Worm (Caenorhabditis elegans): Measurements from ENCODE around the gene Y60A3A.25.
"Not testable (repeated sequence)": the region's sequence is repeated elsewhere in the genome, so short reads cannot be mapped to it uniquely, and the experiment has no call there.

Gene Y60A3A.25

ce11 chrV:19997481-19997880, 3.5 kb upstream of the Y60A3A.25 start:
- no peak for TF ChIP-seq W03F9.2 (tag; optimal IDR thresholded peaks at IDR 0.05)
- no peak for TF ChIP-seq him-1 (tag; optimal IDR thresholded peaks at IDR 0.05)
- TF ChIP-seq dao-5 (tag; optimal IDR thresholded peaks at IDR 0.05): no peak

DNA sequence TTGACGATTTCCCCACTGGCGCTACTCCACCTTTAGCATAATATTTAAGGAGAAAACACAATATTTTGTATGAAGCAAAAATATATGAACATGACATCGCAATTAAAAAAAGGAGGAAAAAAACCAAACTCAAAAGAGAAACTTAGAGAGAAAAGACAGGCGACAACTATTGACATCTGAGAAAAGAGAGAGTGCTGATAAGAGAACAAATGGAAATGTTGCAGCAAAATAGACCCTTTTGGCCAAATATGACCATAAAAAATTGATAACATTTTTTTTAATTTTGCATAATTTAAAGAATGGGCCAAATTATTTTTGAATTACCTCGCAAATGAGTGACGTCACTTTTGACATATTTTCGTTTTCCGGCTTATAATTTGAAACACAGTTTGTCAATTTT, 672 bp upstream of the Y60A3A.25 start:
- TF ChIP-seq W03F9.2 (tag; optimal IDR thresholded peaks at IDR 0.05): no peak
- TF ChIP-seq him-1 (tag; optimal IDR thresholded peaks at IDR 0.05): no peak
- TF ChIP-seq dao-5 (tag; optimal IDR thresholded peaks at IDR 0.05): no peak

ce11 chrV:19987684-19988083, 6.3 kb downstream of the Y60A3A.25 start, which contains the start of gene sri-67:
sri-67 (plus strand) TSS chrV:19987984.
- no peak for TF ChIP-seq dao-5 (tag; optimal IDR thresholded peaks at IDR 0.05)
- TF ChIP-seq him-1 (tag; optimal IDR thresholded peaks at IDR 0.05): no peak
- TF ChIP-seq W03F9.2 (tag; optimal IDR thresholded peaks at IDR 0.05): no peak

- TF ChIP-seq him-1 (tag; optimal IDR thresholded peaks at IDR 0.05): no peak
- TF ChIP-seq dao-5 (tag; optimal IDR thresholded peaks at IDR 0.05): no peak
- TF ChIP-seq W03F9.2 (tag; optimal IDR thresholded peaks at IDR 0.05): no peak
Observed at ce11 chrV:19986788-19987187, 7.2 kb downstream of the Y60A3A.25 start.

ce11 chrV:19986213-19986612, 7.8 kb downstream of the Y60A3A.25 start, which contains the start of gene clec-260:
clec-260 (minus strand) TSS chrV:19986313.
- TF ChIP-seq him-1 (tag; optimal IDR thresholded peaks at IDR 0.05) (no peak), dao-5 (tag; optimal IDR thresholded peaks at IDR 0.05) (no peak), W03F9.2 (tag; optimal IDR thresholded peaks at IDR 0.05) (no peak)

DNA sequence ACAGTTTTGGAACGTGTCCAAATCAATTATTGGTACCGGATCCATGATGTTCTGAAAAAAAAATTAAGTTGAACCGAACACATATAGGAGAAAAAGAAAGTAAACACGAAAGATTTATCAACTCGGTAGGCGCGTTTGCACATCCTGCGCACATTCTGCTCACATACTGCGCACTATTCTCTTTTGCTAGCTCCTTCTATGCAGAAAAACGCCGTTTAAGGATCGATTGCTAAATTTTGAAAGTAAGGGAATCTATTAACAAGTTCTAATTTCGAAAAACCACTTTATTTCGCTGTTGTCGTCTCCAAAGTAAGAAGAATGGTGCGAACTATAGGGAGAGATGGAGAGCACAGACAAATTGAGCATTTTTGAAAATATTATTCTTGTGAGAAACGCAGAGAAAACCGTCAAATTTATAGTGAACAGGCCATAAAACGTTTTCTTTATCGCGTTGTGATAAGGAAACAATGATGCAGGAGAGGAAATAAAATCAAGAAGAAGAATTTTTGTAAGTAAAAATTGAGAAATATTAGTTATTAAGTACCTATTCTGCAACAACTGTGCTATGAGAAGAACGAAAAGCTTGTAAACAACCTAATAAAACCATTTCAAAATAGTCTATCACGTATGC, 12.0 kb downstream of the Y60A3A.25 start, which contains the start of gene Y60A3A.24:
Gene Y60A3A.24, minus strand, starts transcription at position 51 of the 631 bp plus-strand sequence.
- TF ChIP-seq dao-5 (tag; optimal IDR thresholded peaks at IDR 0.05): no peak
- no peak for TF ChIP-seq him-1 (tag; optimal IDR thresholded peaks at IDR 0.05)
- no peak for TF ChIP-seq W03F9.2 (tag; optimal IDR thresholded peaks at IDR 0.05)

DNA sequence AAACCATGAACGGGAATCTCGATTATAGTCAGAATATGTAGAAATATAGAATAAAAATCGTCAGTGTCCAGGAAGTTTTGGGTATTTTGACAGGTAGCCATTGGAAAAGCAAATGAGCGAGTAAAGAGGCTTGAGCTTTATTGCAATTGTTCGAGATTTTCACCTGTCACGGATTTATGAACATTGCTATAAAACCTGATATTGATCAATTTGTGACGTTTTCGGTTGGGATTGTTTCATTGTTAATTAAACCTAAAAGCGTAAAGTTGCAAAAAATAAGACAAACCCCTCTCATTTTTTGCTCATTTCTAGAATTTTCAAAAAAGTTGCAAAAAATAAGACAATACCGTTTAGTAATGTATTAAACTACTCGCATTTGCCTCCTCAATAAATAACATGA, 15.8 kb downstream of the Y60A3A.25 start, which contains the start of gene srh-183:
Gene srh-183, minus strand, starts transcription at position 101 of the 400 bp plus-strand sequence.
- TF ChIP-seq him-1 (tag; optimal IDR thresholded peaks at IDR 0.05): no peak
- TF ChIP-seq dao-5 (tag; optimal IDR thresholded peaks at IDR 0.05): no peak
- no peak for TF ChIP-seq W03F9.2 (tag; optimal IDR thresholded peaks at IDR 0.05)

- TF ChIP-seq dao-5 (tag; optimal IDR thresholded peaks at IDR 0.05) (no peak), him-1 (tag; optimal IDR thresholded peaks at IDR 0.05) (no peak), W03F9.2 (tag; optimal IDR thresholded peaks at IDR 0.05) (no peak)
Observed at ce11 chrV:19972984-19973383, 21.0 kb downstream of the Y60A3A.25 start, which contains the start of gene srh-173. srh-173 (plus strand) TSS chrV:19973284.

- TF ChIP-seq dao-5 (tag; optimal IDR thresholded peaks at IDR 0.05): no peak
- TF ChIP-seq him-1 (tag; optimal IDR thresholded peaks at IDR 0.05): no peak
- TF ChIP-seq W03F9.2 (tag; optimal IDR thresholded peaks at IDR 0.05): no peak
Observed at ce11 chrV:19965626-19966025, 28.4 kb downstream of the Y60A3A.25 start, which contains the start of gene srh-171. srh-171 (plus strand) TSS chrV:19965700.

DNA sequence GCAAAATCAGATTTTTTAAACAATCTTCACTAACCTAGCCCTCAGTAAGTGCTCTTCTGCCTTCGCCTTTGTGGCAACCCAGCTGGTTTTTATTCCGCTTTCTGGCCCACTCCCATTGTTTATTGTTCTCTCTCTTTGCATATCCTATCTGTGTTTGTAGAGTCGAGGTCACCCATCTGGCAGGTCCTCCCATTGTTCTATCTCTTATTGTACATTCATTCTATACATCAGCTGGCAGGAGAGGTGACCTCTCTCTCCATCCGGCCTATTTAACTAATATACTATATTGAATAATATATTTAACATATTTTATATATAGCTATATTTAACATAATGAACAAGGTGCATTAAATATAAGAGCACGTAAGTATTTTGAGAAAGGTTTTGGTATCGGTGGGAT, 32.0 kb downstream of the Y60A3A.25 start:
- TF ChIP-seq him-1 (tag; optimal IDR thresholded peaks at IDR 0.05) (no peak), dao-5 (tag; optimal IDR thresholded peaks at IDR 0.05) (no peak), W03F9.2 (tag; optimal IDR thresholded peaks at IDR 0.05) (no peak)

- TF ChIP-seq W03F9.2 (tag; optimal IDR thresholded peaks at IDR 0.05) (no peak), dao-5 (tag; optimal IDR thresholded peaks at IDR 0.05) (no peak), him-1 (tag; optimal IDR thresholded peaks at IDR 0.05) (no peak)
Observed at ce11 chrV:19958744-19959143, 35.2 kb downstream of the Y60A3A.25 start, which contains the start of gene srh-172. srh-172 (plus strand) TSS chrV:19959044.

DNA sequence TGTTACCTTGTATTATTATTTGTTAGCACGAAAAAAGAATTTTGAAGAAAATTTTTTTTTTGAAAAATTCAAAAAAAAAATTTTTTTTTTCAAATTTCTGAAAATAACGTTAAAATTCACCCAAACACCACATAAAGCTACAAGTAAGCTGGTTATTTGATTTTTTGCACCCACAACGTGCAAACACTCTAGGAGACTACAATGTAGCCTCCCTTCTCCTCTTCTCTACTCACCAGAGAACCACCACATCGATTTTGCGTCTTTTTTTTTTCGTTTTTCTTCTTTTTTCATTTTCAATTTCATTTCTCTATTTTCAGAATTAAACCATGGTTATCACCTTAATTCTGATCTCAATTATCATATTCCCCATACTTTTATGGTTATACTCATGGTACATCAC, 38.8 kb downstream of the Y60A3A.25 start, which contains the start of gene abhd-3.1:
Gene abhd-3.1, plus strand, starts transcription at position 318 of the 400 bp plus-strand sequence.
- TF ChIP-seq him-1 (tag; optimal IDR thresholded peaks at IDR 0.05): no peak
- TF ChIP-seq dao-5 (tag; optimal IDR thresholded peaks at IDR 0.05): no peak
- no peak for TF ChIP-seq W03F9.2 (tag; optimal IDR thresholded peaks at IDR 0.05)

DNA sequence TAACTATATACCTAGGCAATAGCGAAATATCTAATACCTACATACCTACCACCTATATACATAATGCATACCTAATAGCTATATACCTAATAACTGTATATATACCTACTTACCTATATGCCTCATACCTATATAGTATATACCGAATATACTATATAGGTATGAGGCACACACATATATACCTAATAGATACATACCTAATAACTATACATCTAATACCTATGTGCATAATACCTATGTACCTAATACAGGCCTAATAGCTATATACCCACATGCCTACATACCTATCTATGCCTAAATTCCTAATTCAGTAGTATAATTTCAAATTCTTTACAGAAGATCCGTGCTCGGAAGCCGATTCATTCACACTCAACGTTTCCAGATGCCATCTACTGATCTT, 39.5 kb downstream of the Y60A3A.25 start:
- no peak for TF ChIP-seq dao-5 (tag; optimal IDR thresholded peaks at IDR 0.05)
- TF ChIP-seq him-1 (tag; optimal IDR thresholded peaks at IDR 0.05): no peak
- no peak for TF ChIP-seq W03F9.2 (tag; optimal IDR thresholded peaks at IDR 0.05)

- TF ChIP-seq dao-5, W03F9.2, him-1 (tag; optimal IDR thresholded peaks at IDR 0.05): not testable (repeated sequence)
Observed at ce11 chrV:19949721-19950120, 44.3 kb downstream of the Y60A3A.25 start, which contains the start of gene Y60A3A.8. Y60A3A.8 (plus strand) TSS chrV:19949978.
